Fruit fly (Drosophila melanogaster) whole organism, pupa: ENCODE results near the gene Snmp2.

Experiments
- CG12605 ChIP-seq: fragments of 200-800 bp; sonication (Bioruptor generic); IDR thresholded peaks from 2 replicates; pipeline ENCODE4 v1.3.6; 2022; ENCODE audit warnings: missing biosample characterization, missing genetic modification characterization
- CG13204 ChIP-seq: fragments of 200-800 bp; sonication (Bioruptor generic); optimal IDR thresholded peaks from 2 replicates; lab custom pipeline; 2018; ENCODE audit warnings: missing biosample characterization, mild to moderate bottlenecking, missing genetic modification characterization, moderate library complexity
- CG14655 ChIP-seq: fragments of 200-800 bp; sonication (Bioruptor generic); optimal IDR thresholded peaks from 3 replicates; lab custom pipeline; 2017; ENCODE audit warnings: mild to moderate bottlenecking, missing biosample characterization, missing genetic modification reagents, missing genetic modification characterization
- CG17806 ChIP-seq: fragments of 200-800 bp; sonication (Bioruptor generic); optimal IDR thresholded peaks from 2 replicates; lab custom pipeline; 2018; ENCODE audit warnings: missing biosample characterization, mild to moderate bottlenecking, missing genetic modification characterization, moderate library complexity
- CG32121 ChIP-seq: fragments of 200-800 bp; sonication (Bioruptor generic); IDR thresholded peaks from 2 replicates; pipeline ENCODE4 v1.3.6; 2022; ENCODE audit warnings: missing biosample characterization, missing genetic modification characterization
- CG4496 ChIP-seq: fragments of 200-800 bp; sonication (Bioruptor generic); IDR thresholded peaks from 3 replicates; pipeline ENCODE4 v1.3.6; 2022; ENCODE audit warnings: missing biosample characterization, missing genetic modification characterization
- CG9948 ChIP-seq: fragments of 200-800 bp; sonication (Bioruptor generic); optimal IDR thresholded peaks from 2 replicates; lab custom pipeline; 2018; ENCODE audit warnings: missing biosample characterization, mild to moderate bottlenecking, missing genetic modification characterization, moderate library complexity
- EcR ChIP-seq: fragments of 200-800 bp; sonication (Bioruptor generic); optimal IDR thresholded peaks from 3 replicates; lab custom pipeline; 2019; ENCODE audit warnings: missing biosample characterization, missing genetic modification characterization, mild to moderate bottlenecking, moderate library complexity, missing genetic modification reagents
- rn ChIP-seq: fragments of 200-800 bp; sonication (Bioruptor generic); IDR thresholded peaks from 2 replicates; pipeline ENCODE4 v1.3.6; 2022; ENCODE audit warnings: missing biosample characterization, missing genetic modification characterization

dm6 chr3L:7732141-7732748 lies 10.6 kb downstream of the Snmp2 start, which contains the start of gene CG8492:
- TF ChIP-seq CG9948 (tag; lab: Kevin White, UChicago) = no peak
- TF ChIP-seq CG13204 (GFP tag; lab: Kevin White, UChicago) = no peak
- TF ChIP-seq rn (GFP tag; lab: Robert Waterston, UW) = no peak
- no peak for TF ChIP-seq CG17806 (tag; lab: Kevin White, UChicago)
- no peak for TF ChIP-seq EcR
- TF ChIP-seq CG12605 (GFP tag; lab: Robert Waterston, UW) = no peak
- no peak for TF ChIP-seq CG32121 (GFP tag; lab: Robert Waterston, UW)
- TF ChIP-seq CG4496 (GFP tag; lab: Robert Waterston, UW) = no peak
- no peak for TF ChIP-seq CG14655 (GFP tag; lab: Kevin White, UChicago)
